Worm (Caenorhabditis elegans) whole organism, L4 larva: ENCODE data around the gene lin-13.

Experiments used
- F10B5.3 ChIP-seq: sonication (generic microtip); optimal IDR thresholded peaks from 2 replicates; lab custom pipeline; 2016; ENCODE audit warnings: mild to moderate bottlenecking, missing genetic modification characterization, missing compliant biosample characterization
- F37D6.2 ChIP-seq: sonication (generic microtip); optimal IDR thresholded peaks from 2 replicates; lab custom pipeline; 2016; ENCODE audit warnings: mild to moderate bottlenecking, missing genetic modification characterization, missing compliant biosample characterization
- F49E8.2 ChIP-seq: sonication (generic microtip); optimal IDR thresholded peaks from 2 replicates; lab custom pipeline; 2016; ENCODE audit warnings: missing compliant biosample characterization, mild to moderate bottlenecking, missing genetic modification characterization, borderline replicate concordance
- T20F7.1 ChIP-seq: fragments of 200-800 bp; sonication (Bioruptor generic); optimal IDR thresholded peaks from 2 replicates; lab custom pipeline; 2018; ENCODE audit warnings: mild to moderate bottlenecking, missing genetic modification characterization, missing compliant biosample characterization
- Y105C5A.15 ChIP-seq: fragments of 200-800 bp; sonication (Bioruptor generic); IDR thresholded peaks from 2 replicates; pipeline ENCODE4 v1.3.6; 2022; ENCODE audit warnings: missing genetic modification characterization, missing compliant biosample characterization
- Y48G9A.11 ChIP-seq: fragments of 200-800 bp; sonication (Bioruptor generic); IDR thresholded peaks from 2 replicates; pipeline ENCODE4 v1.3.6; 2022; ENCODE audit warnings: missing genetic modification reagents, missing genetic modification characterization, missing compliant biosample characterization
- aly-2 ChIP-seq: sonication (generic microtip); optimal IDR thresholded peaks from 2 replicates; lab custom pipeline; 2018; ENCODE audit warnings: missing biosample characterization, missing genetic modification characterization
- ama-1 ChIP-seq: fragments of 150-350 bp; optimal IDR thresholded peaks from 2 replicates; lab custom pipeline; 2014; ENCODE audit warnings: inconsistent platforms, mixed read lengths
- arid-1 ChIP-seq: fragments of 200-800 bp; sonication (Bioruptor generic); conservative IDR thresholded peaks from 2 replicates; pipeline ENCODE4 v1.3.6; 2022; ENCODE audit warnings: missing genetic modification reagents, missing genetic modification characterization, missing compliant biosample characterization
- ceh-20 ChIP-seq: fragments of 200-800 bp; sonication (Bioruptor generic); IDR thresholded peaks from 2 replicates; pipeline ENCODE4 v1.3.6; 2022; ENCODE audit warnings: missing genetic modification reagents, missing genetic modification characterization, missing compliant biosample characterization
- ceh-82 ChIP-seq: sonication (generic microtip); optimal IDR thresholded peaks from 2 replicates; lab custom pipeline; 2017; ENCODE audit warnings: missing biosample characterization, missing genetic modification characterization
- ces-1 ChIP-seq: fragments of 150-350 bp; sonication (generic microtip); optimal IDR thresholded peaks from 4 replicates; lab custom pipeline; 2014; ENCODE audit warnings: missing biosample characterization, missing genetic modification reagents, missing genetic modification characterization
- cey-2 ChIP-seq: sonication (generic microtip); optimal IDR thresholded peaks from 3 replicates; lab custom pipeline; 2017; ENCODE audit warnings: missing genetic modification characterization, mild to moderate bottlenecking, missing compliant biosample characterization, antibody characterized with exemption, borderline replicate concordance; ENCODE audit not compliant: insufficient read depth
- ctbp-1 ChIP-seq: fragments of 200-800 bp; sonication (Bioruptor generic); IDR thresholded peaks from 2 replicates; pipeline ENCODE4 v1.3.6; 2022; ENCODE audit warnings: missing genetic modification reagents, missing genetic modification characterization, missing compliant biosample characterization
- daf-19 ChIP-seq: fragments of 200-800 bp; sonication (Bioruptor generic); conservative IDR thresholded peaks from 2 replicates; pipeline ENCODE4 v1.3.6; 2022; ENCODE audit warnings: missing genetic modification characterization, missing compliant biosample characterization
- dmd-6 ChIP-seq: fragments of 200-800 bp; sonication (Bioruptor generic); IDR thresholded peaks from 2 replicates; pipeline ENCODE4 v1.3.6; 2022; ENCODE audit warnings: missing genetic modification reagents, missing genetic modification characterization, missing compliant biosample characterization
- dmd-8 ChIP-seq: fragments of 200-800 bp; sonication (Bioruptor generic); IDR thresholded peaks from 2 replicates; pipeline ENCODE4 v1.3.6; 2022; ENCODE audit warnings: missing genetic modification characterization, missing compliant biosample characterization
- dve-1 ChIP-seq: sonication (generic microtip); optimal IDR thresholded peaks from 2 replicates; lab custom pipeline; 2017; ENCODE audit warnings: antibody characterized with exemption, mild to moderate bottlenecking, missing genetic modification characterization, missing compliant biosample characterization; ENCODE audit not compliant: insufficient read depth
- egl-43 ChIP-seq: fragments of 200-800 bp; sonication (Bioruptor generic); IDR thresholded peaks from 2 replicates; pipeline ENCODE4 v1.3.6; 2022; ENCODE audit warnings: missing genetic modification reagents, missing genetic modification characterization, missing compliant biosample characterization
- hif-1 ChIP-seq, 2 experiments: sonication (generic microtip); optimal IDR thresholded peaks; 2 replicates each; lab custom pipeline; 2016 to 2017; ENCODE audit warnings: missing compliant biosample characterization in 2 of 2, missing genetic modification characterization in 2 of 2, missing genetic modification reagents in 2 of 2, missing genotype in 2 of 2, mild to moderate bottlenecking in 1 of 2
- hlh-11 ChIP-seq: fragments of 200-800 bp; sonication (Bioruptor generic); optimal IDR thresholded peaks from 2 replicates; lab custom pipeline; 2018; ENCODE audit warnings: mild to moderate bottlenecking, missing genetic modification characterization, missing compliant biosample characterization
- hlh-30 ChIP-seq: sonication (generic microtip); optimal IDR thresholded peaks from 2 replicates; lab custom pipeline; 2017; ENCODE audit warnings: antibody characterized with exemption, mild to moderate bottlenecking, missing genetic modification characterization, missing compliant biosample characterization; ENCODE audit not compliant: insufficient read depth
- hmg-1.1 ChIP-seq: fragments of 200-800 bp; sonication (Bioruptor generic); IDR thresholded peaks from 2 replicates; pipeline ENCODE4 v1.3.6; 2022; ENCODE audit warnings: missing genetic modification reagents, missing genetic modification characterization, missing compliant biosample characterization
- madf-9 ChIP-seq: fragments of 200-800 bp; sonication (Bioruptor generic); conservative IDR thresholded peaks from 2 replicates; pipeline ENCODE4 v1.3.6; 2022; ENCODE audit warnings: missing genetic modification reagents, missing genetic modification characterization, missing compliant biosample characterization
- mdt-29 ChIP-seq: fragments of 200-800 bp; sonication (Bioruptor generic); IDR thresholded peaks from 2 replicates; pipeline ENCODE4 v1.3.6; 2022; ENCODE audit warnings: missing genetic modification reagents, missing genetic modification characterization, missing compliant biosample characterization
- mep-1 ChIP-seq: fragments of 150-350 bp; sonication (generic microtip); optimal IDR thresholded peaks from 3 replicates; lab custom pipeline; 2014; ENCODE audit warnings: missing biosample characterization, missing genetic modification characterization
- mxl-2 ChIP-seq: fragments of 200-800 bp; sonication (Bioruptor generic); conservative IDR thresholded peaks from 2 replicates; pipeline ENCODE4 v1.3.6; 2022; ENCODE audit warnings: missing genetic modification reagents, missing genetic modification characterization, missing compliant biosample characterization
- mxl-3 ChIP-seq: fragments of 200-800 bp; sonication (Bioruptor generic); optimal IDR thresholded peaks from 2 replicates; lab custom pipeline; 2018; ENCODE audit warnings: mild to moderate bottlenecking, missing genetic modification characterization, missing compliant biosample characterization
- nhr-10 ChIP-seq: fragments of 150-350 bp; optimal IDR thresholded peaks from 2 replicates; lab custom pipeline; 2014; ENCODE audit warnings: missing biosample characterization, missing genetic modification characterization
- nhr-102 ChIP-seq: sonication (generic microtip); optimal IDR thresholded peaks from 2 replicates; lab custom pipeline; 2016; ENCODE audit warnings: mild to moderate bottlenecking, missing genetic modification characterization, moderate library complexity, missing compliant biosample characterization
- nhr-11 ChIP-seq: fragments of 150-350 bp; optimal IDR thresholded peaks from 2 replicates; lab custom pipeline; 2014; ENCODE audit warnings: missing biosample characterization, missing genetic modification characterization
- nhr-237 ChIP-seq: sonication (generic microtip); optimal IDR thresholded peaks from 2 replicates; lab custom pipeline; 2017; ENCODE audit warnings: missing biosample characterization, missing genetic modification characterization
- nhr-25 ChIP-seq: sonication (generic microtip); optimal IDR thresholded peaks from 2 replicates; lab custom pipeline; 2017; ENCODE audit warnings: missing genetic modification characterization, mild to moderate bottlenecking, missing compliant biosample characterization, antibody characterized with exemption, moderate library complexity, borderline replicate concordance; ENCODE audit not compliant: insufficient read depth
- nhr-28 ChIP-seq: fragments of 150-350 bp; optimal IDR thresholded peaks from 2 replicates; lab custom pipeline; 2014; ENCODE audit warnings: missing biosample characterization, missing genetic modification characterization
- nhr-41 ChIP-seq: fragments of 200-800 bp; sonication (Bioruptor generic); IDR thresholded peaks from 2 replicates; pipeline ENCODE4 v1.3.6; 2022; ENCODE audit warnings: missing genetic modification reagents, missing genetic modification characterization, missing compliant biosample characterization
- nhr-48 ChIP-seq: sonication (generic microtip); optimal IDR thresholded peaks from 2 replicates; lab custom pipeline; 2016; ENCODE audit warnings: mild to moderate bottlenecking, missing genetic modification characterization, missing compliant biosample characterization
- nhr-6 ChIP-seq: fragments of 150-350 bp; optimal IDR thresholded peaks from 2 replicates; lab custom pipeline; 2014; ENCODE audit warnings: missing biosample characterization, missing genetic modification characterization
- nhr-77 ChIP-seq: fragments of 150-350 bp; optimal IDR thresholded peaks from 2 replicates; lab custom pipeline; 2014; ENCODE audit warnings: missing biosample characterization, missing genetic modification characterization
- pha-4 ChIP-seq, 2 experiments: fragments of 150-350 bp in 1 of 2; fragments of 200-800 bp in 1 of 2; sonication (Bioruptor generic) in 1 of 2; IDR thresholded peaks in 1 of 2; optimal IDR thresholded peaks in 1 of 2; 2 replicates each; pipeline versions ENCODE4 v1.3.6 to Lab custom; 2014 to 2022; ENCODE audit warnings: missing genetic modification characterization in 2 of 2, missing genetic modification reagents in 2 of 2, missing biosample characterization in 1 of 2, missing compliant biosample characterization in 1 of 2
- php-3 ChIP-seq: fragments of 200-800 bp; sonication (Bioruptor generic); IDR thresholded peaks from 2 replicates; pipeline ENCODE4 v1.3.6; 2022; ENCODE audit warnings: missing genetic modification reagents, missing genetic modification characterization, missing compliant biosample characterization
- pqm-1 ChIP-seq: sonication (generic microtip); optimal IDR thresholded peaks from 2 replicates; lab custom pipeline; 2017; ENCODE audit warnings: missing biosample characterization, missing genetic modification characterization
- rbr-2 ChIP-seq: sonication (generic microtip); optimal IDR thresholded peaks from 2 replicates; lab custom pipeline; 2016; ENCODE audit warnings: missing genotype, missing genetic modification characterization, missing compliant biosample characterization
- sdz-12 ChIP-seq: fragments of 200-800 bp; sonication (Bioruptor generic); optimal IDR thresholded peaks from 2 replicates; lab custom pipeline; 2018; ENCODE audit warnings: mild to moderate bottlenecking, missing genetic modification characterization, missing compliant biosample characterization
- set-16 ChIP-seq: fragments of 200-800 bp; sonication (Bioruptor generic); IDR thresholded peaks from 2 replicates; pipeline ENCODE4 v1.3.6; 2022; ENCODE audit warnings: missing genetic modification reagents, missing genetic modification characterization, missing compliant biosample characterization
- snpc-4 ChIP-seq: fragments of 150-350 bp; optimal IDR thresholded peaks from 2 replicates; lab custom pipeline; 2014; ENCODE audit warnings: missing biosample characterization, missing genetic modification characterization
- unc-130 ChIP-seq: sonication (generic microtip); optimal IDR thresholded peaks from 2 replicates; lab custom pipeline; 2016; ENCODE audit warnings: missing genetic modification reagents, missing genetic modification characterization, missing compliant biosample characterization
- unc-62 ChIP-seq, 3 experiments: fragments of 150-350 bp in 1 of 3; sonication (generic microtip); optimal IDR thresholded peaks in 2 of 3; peaks in 1 of 3; 1 replicate in 1 of 3; 2 replicates in 2 of 3; lab custom pipeline; 2014 to 2017; ENCODE audit warnings: missing biosample characterization in 3 of 3, missing genetic modification characterization in 3 of 3, missing genetic modification reagents in 3 of 3, missing genotype in 1 of 3
- zfp-2 ChIP-seq: sonication (generic microtip); optimal IDR thresholded peaks from 2 replicates; lab custom pipeline; 2016; ENCODE audit warnings: mild to moderate bottlenecking, missing genetic modification characterization, missing compliant biosample characterization
- ztf-11 ChIP-seq: fragments of 150-350 bp; optimal IDR thresholded peaks from 2 replicates; lab custom pipeline; 2014; ENCODE audit warnings: missing biosample characterization, missing genetic modification characterization

Gene lin-13

DNA sequence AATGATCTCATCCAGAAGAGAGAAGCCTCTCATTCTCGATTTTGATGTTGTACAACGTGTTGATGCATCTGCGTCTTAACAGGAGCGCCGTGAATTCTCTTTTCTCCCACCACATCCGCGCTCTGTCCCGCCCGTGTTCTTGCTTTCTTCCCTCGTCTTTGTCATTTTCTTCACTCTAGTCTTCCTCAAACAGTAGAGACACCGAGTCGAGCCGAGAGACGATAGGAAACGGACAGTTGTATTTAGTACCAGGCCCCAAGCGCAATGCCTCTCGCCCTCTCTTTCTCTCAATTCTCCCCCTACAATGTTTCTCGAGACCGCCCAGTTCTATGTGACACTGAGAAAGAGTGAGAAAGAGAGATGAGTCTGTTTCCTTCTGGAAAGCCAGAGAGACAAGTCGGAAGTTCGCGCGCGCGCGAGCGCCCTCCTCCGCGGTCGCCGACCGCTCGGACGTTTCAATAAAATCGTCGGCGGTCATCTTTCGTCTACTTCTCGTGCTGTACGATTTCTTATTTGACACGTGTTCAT, 20.3 kb upstream of the lin-13 start, which contains the start of gene ZK112.4:
TSS of gene ZK112.4 (minus strand) at position 478 of the 528 bp plus-strand sequence.
- TF ChIP-seq unc-130 (GFP tag; lab: Kevin White, UChicago) (no peak), egl-43 (GFP tag; lab: Robert Waterston, UW) (peak; percentile 49; the same call in 1 of the 2 replicates), cey-2 (tag; lab: Kevin White, UChicago) (no peak), dmd-6 (GFP tag; lab: Robert Waterston, UW) (no peak; the same call in 1 of the 2 replicates), ceh-20 (no peak), dmd-8 (GFP tag; lab: Robert Waterston, UW) (no peak), nhr-48 (tag; lab: Kevin White, UChicago) (no peak), F10B5.3 (peak; percentile 29), ceh-82 (no peak), sdz-12 (no peak), ama-1 (lab: Kevin White, UChicago) (peak; percentile 72), nhr-10 (tag; lab: Kevin White, UChicago) (no peak), F49E8.2 (tag; lab: Kevin White, UChicago) (no peak), nhr-102 (tag; lab: Kevin White, UChicago) (no peak), set-16 (GFP tag; lab: Robert Waterston, UW) (peak; percentile 93), mxl-2 (no peak), mep-1 (tag; lab: Kevin White, UChicago) (peak; percentile 90), F37D6.2 (tag; lab: Kevin White, UChicago) (peak; percentile 48), aly-2 (tag; lab: Kevin White, UChicago) (no peak), rbr-2 (tag; lab: Kevin White, UChicago) (peak; percentile 52), nhr-11 (tag; lab: Kevin White, UChicago) (peak; percentile 91), mxl-3 (GFP tag; lab: Kevin White, UChicago) (peak; percentile 26), mdt-29 (no peak), nhr-41 (GFP tag; lab: Robert Waterston, UW) (no peak), pqm-1 (tag; lab: Kevin White, UChicago) (no peak), ctbp-1 (GFP tag; lab: Robert Waterston, UW) (peak; percentile 73; the same call in 1 of the 2 replicates), hif-1 (tag; optimal IDR thresholded peaks at IDR 0.05; lab: Kevin White, UChicago) (peak in 1 of 2 experiments; percentile 23), snpc-4 (no peak), Y105C5A.15 (no peak), nhr-25 (tag; lab: Kevin White, UChicago) (peak; percentile 62), nhr-6 (tag; lab: Kevin White, UChicago) (no peak), T20F7.1 (no peak), madf-9 (GFP tag; lab: Robert Waterston, UW) (0 out of 2 replicates have a peak, but pooled peaks have one; percentile 21), ztf-11 (tag; lab: Kevin White, UChicago) (no peak), daf-19 (no peak), ces-1 (no peak), nhr-77 (tag; lab: Kevin White, UChicago) (peak; percentile 56), hlh-11 (tag; lab: Kevin White, UChicago) (peak; percentile 79), dve-1 (tag; lab: Kevin White, UChicago) (no peak), nhr-28 (tag; lab: Kevin White, UChicago) (peak; percentile 69), zfp-2 (tag; lab: Kevin White, UChicago) (no peak), nhr-237 (no peak), hmg-1.1 (GFP tag; lab: Robert Waterston, UW) (peak; percentile 49), php-3 (GFP tag; lab: Robert Waterston, UW) (no peak), pha-4 (GFP tag; IDR thresholded peaks at IDR 0.05; lab: Robert Waterston, UW) (0 out of 2 replicates have a peak, but pooled peaks have one; percentile 12), pha-4 (tag; optimal IDR thresholded peaks at IDR 0.05; lab: Kevin White, UChicago) (no peak), Y48G9A.11 (no peak), unc-62 (GFP tag; optimal IDR thresholded peaks at IDR 0.05 in 1 of 2; lab: Kevin White, UChicago) (peak in 1 of 2 experiments; percentile 98), unc-62 (tag; optimal IDR thresholded peaks at IDR 0.05; lab: Kevin White, UChicago) (no peak), hlh-30 (tag; lab: Kevin White, UChicago) (peak; percentile 76), arid-1 (GFP tag; lab: Robert Waterston, UW) (no peak; the same call in 1 of the 2 replicates)
